Worm (Caenorhabditis elegans) whole organism, early embryonic: ENCODE results near the gene pfd-1.

ENCODE experiments used
- B0310.2 ChIP-seq: sonication (generic microtip); optimal IDR thresholded peaks from 2 replicates; lab custom pipeline; 2016; ENCODE audit warnings: mild to moderate bottlenecking, missing genetic modification characterization, missing compliant biosample characterization
- F13C5.2 ChIP-seq: sonication (generic microtip); optimal IDR thresholded peaks from 2 replicates; lab custom pipeline; 2017; ENCODE audit warnings: mild to moderate bottlenecking, missing genetic modification characterization, inconsistent platforms, missing compliant biosample characterization
- aly-1 ChIP-seq: sonication (generic microtip); optimal IDR thresholded peaks from 2 replicates; lab custom pipeline; 2016; ENCODE audit warnings: missing genetic modification characterization, missing compliant biosample characterization
- ama-1 ChIP-seq: fragments of 150-350 bp; optimal IDR thresholded peaks from 2 replicates; lab custom pipeline; 2014
- ceh-13 ChIP-seq: fragments of 200-800 bp; sonication (Bioruptor generic); optimal IDR thresholded peaks from 2 replicates; lab custom pipeline; 2018; ENCODE audit warnings: mild to moderate bottlenecking, missing genetic modification characterization, missing compliant biosample characterization
- ceh-36 ChIP-seq: sonication (generic microtip); optimal IDR thresholded peaks from 2 replicates; lab custom pipeline; 2016; ENCODE audit warnings: missing genetic modification characterization, inconsistent platforms, missing compliant biosample characterization
- ets-7 ChIP-seq: sonication (generic microtip); optimal IDR thresholded peaks from 2 replicates; lab custom pipeline; 2016; ENCODE audit warnings: missing genotype, missing genetic modification characterization, missing compliant biosample characterization
- flt-1 ChIP-seq: fragments of 200-800 bp; sonication (Bioruptor generic); IDR thresholded peaks from 2 replicates; pipeline ENCODE4 v1.3.6; 2022; ENCODE audit warnings: missing genetic modification characterization, missing compliant biosample characterization
- hmbx-1 ChIP-seq: sonication (generic microtip); optimal IDR thresholded peaks from 2 replicates; lab custom pipeline; 2016; ENCODE audit warnings: mild to moderate bottlenecking, missing genetic modification characterization, missing compliant biosample characterization
- hmg-4 ChIP-seq: fragments of 200-800 bp; sonication (Bioruptor generic); optimal IDR thresholded peaks from 2 replicates; lab custom pipeline; 2018; ENCODE audit warnings: mild to moderate bottlenecking, missing genetic modification characterization, missing compliant biosample characterization
- hnd-1 ChIP-seq: sonication (generic microtip); optimal IDR thresholded peaks from 2 replicates; lab custom pipeline; 2016; ENCODE audit warnings: missing genetic modification characterization, missing compliant biosample characterization
- pes-1 ChIP-seq: fragments of 200-800 bp; sonication (Bioruptor generic); IDR thresholded peaks from 2 replicates; pipeline ENCODE4 v1.3.6; 2022; ENCODE audit warnings: missing genetic modification reagents, missing genetic modification characterization, missing compliant biosample characterization
- scrt-1 ChIP-seq: fragments of 200-800 bp; sonication (Bioruptor generic); IDR thresholded peaks from 2 replicates; pipeline ENCODE4 v1.3.6; 2022; ENCODE audit warnings: missing genetic modification characterization, missing compliant biosample characterization
- sea-1 ChIP-seq: fragments of 200-800 bp; sonication (Bioruptor generic); conservative IDR thresholded peaks from 2 replicates; pipeline ENCODE4 v1.3.6; 2022; ENCODE audit warnings: missing genetic modification characterization, missing compliant biosample characterization
- tbx-11 ChIP-seq: fragments of 200-800 bp; sonication (Bioruptor generic); IDR thresholded peaks from 2 replicates; pipeline ENCODE4 v1.3.6; 2022; ENCODE audit warnings: missing genetic modification characterization, missing compliant biosample characterization
- tbx-37 ChIP-seq: fragments of 200-800 bp; sonication (Bioruptor generic); conservative IDR thresholded peaks from 2 replicates; pipeline ENCODE4 v1.3.6; 2022; ENCODE audit warnings: missing genetic modification reagents, missing genetic modification characterization, missing compliant biosample characterization
- tra-4 ChIP-seq: sonication (generic microtip); optimal IDR thresholded peaks from 2 replicates; lab custom pipeline; 2017; ENCODE audit warnings: missing genetic modification characterization, missing compliant biosample characterization

The pfd-1 gene

DNA sequence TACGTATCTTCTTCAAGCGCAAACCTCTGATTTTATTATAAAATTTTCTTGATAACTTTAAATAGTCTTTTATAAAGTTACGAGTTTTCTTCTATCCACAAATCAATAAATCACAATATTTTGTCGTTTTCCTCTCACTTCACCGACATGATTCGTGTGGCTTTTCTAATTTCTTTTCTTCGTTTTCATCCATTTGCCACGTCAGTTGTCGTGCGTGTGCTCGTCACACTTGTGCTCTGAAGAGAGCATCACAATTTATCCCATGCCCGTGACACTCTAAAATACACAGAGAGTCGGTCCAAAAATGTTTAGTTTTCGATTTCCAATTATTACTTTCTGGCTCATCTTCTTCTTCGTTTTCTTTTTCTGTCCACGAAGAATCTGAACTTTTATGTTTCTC, 38.0 kb upstream of the pfd-1 start:
- TF ChIP-seq tbx-11 (GFP tag; lab: Robert Waterston, UW), result no peak
- no peak for TF ChIP-seq sea-1 (GFP tag; lab: Robert Waterston, UW)
- no peak for TF ChIP-seq tbx-37 (GFP tag; lab: Robert Waterston, UW)
- TF ChIP-seq hmbx-1 (tag; lab: Kevin White, UChicago), result no peak
- no peak for TF ChIP-seq pes-1
- TF ChIP-seq B0310.2 (tag; lab: Kevin White, UChicago), result no peak
- TF ChIP-seq aly-1 (tag; lab: Kevin White, UChicago), result no peak
- TF ChIP-seq ama-1 (lab: Kevin White, UChicago), result no peak
- no peak for TF ChIP-seq tra-4 (tag; lab: Kevin White, UChicago)
- no peak for TF ChIP-seq hnd-1 (tag; lab: Kevin White, UChicago)
- TF ChIP-seq scrt-1, result no peak
- no peak for TF ChIP-seq ets-7
- no peak for TF ChIP-seq ceh-13 (GFP tag; lab: Kevin White, UChicago)
- no peak for TF ChIP-seq ceh-36 (tag; lab: Kevin White, UChicago)
- TF ChIP-seq F13C5.2, result no peak
- no peak for TF ChIP-seq flt-1 (GFP tag; lab: Robert Waterston, UW)
- no peak for TF ChIP-seq hmg-4 (GFP tag; lab: Kevin White, UChicago)

DNA sequence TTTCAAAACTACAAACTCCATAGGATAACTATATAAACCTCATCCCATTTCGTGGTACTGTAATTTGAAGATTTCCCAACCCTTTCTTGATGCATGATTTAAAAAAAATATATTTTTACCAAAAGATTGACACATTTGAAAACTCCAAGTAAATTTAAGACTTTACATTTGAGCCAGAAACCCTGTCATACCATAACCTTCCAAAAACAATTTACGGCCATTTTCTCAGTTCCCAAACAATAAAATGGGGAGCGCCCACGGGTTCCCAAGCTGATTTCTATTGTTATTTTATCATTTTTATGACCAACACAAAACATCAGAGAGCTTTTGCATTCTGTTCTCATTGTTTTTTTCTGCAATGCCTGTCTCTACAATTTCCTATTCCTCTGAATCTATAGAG, 37.3 kb upstream of the pfd-1 start, which contains the start of gene clc-9:
TSS of gene clc-9 (plus strand) at position 301 of the 400 bp plus-strand sequence.
- no peak for TF ChIP-seq F13C5.2
- TF ChIP-seq sea-1 (GFP tag; lab: Robert Waterston, UW), result no peak
- no peak for TF ChIP-seq hnd-1 (tag; lab: Kevin White, UChicago)
- TF ChIP-seq B0310.2 (tag; lab: Kevin White, UChicago), result no peak
- TF ChIP-seq aly-1 (tag; lab: Kevin White, UChicago), result no peak
- TF ChIP-seq ceh-13 (GFP tag; lab: Kevin White, UChicago), result no peak
- TF ChIP-seq flt-1 (GFP tag; lab: Robert Waterston, UW), result no peak
- TF ChIP-seq pes-1, result no peak
- TF ChIP-seq ama-1 (lab: Kevin White, UChicago), result no peak
- no peak for TF ChIP-seq ceh-36 (tag; lab: Kevin White, UChicago)
- no peak for TF ChIP-seq tbx-37 (GFP tag; lab: Robert Waterston, UW)
- TF ChIP-seq hmbx-1 (tag; lab: Kevin White, UChicago), result no peak
- TF ChIP-seq tbx-11 (GFP tag; lab: Robert Waterston, UW), result no peak
- no peak for TF ChIP-seq scrt-1
- TF ChIP-seq tra-4 (tag; lab: Kevin White, UChicago), result no peak
- no peak for TF ChIP-seq ets-7

DNA sequence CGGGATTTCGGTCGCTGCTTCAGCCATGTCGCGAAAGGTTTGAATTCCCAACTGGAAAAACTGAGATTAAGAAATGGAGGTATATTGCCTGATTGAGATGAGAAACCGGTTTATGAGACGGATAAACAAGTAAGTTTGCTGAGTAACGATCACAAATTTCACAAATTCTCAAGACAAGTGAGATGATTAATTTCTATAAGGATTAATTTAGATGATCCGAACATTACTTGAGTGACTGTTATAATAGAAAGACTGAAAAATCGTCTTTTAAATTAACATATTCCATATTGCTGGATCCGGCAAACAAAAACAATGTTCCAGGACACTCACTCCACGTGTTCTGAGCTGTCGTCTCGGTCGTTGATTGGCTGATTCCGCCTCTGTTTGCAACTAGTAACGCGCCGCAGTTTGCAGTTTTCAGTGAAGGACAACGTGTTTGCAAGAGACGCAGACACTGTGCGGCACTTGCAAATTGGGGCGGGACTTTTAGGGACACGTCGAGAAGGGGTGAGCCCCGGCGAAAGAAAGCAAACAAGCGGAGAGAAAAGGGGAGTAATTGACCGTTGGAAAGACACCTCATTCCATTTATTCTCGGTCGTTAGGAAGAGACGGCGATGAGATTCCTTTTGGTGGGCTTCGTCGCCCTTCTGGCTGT, 30.9 kb upstream of the pfd-1 start, which contains the start of the genes imp-2 and enpl-1:
TSS of gene imp-2 (minus strand) at position 51 of the 655 bp plus-strand sequence.
TSS of gene enpl-1 (plus strand) at position 462 of the 655 bp plus-strand sequence.
- peak; percentile 60 for TF ChIP-seq aly-1 (tag; lab: Kevin White, UChicago)
- no peak for TF ChIP-seq scrt-1
- no peak for TF ChIP-seq tra-4 (tag; lab: Kevin White, UChicago)
- peak; percentile 68 for TF ChIP-seq hmg-4 (GFP tag; lab: Kevin White, UChicago)
- no peak for TF ChIP-seq hmbx-1 (tag; lab: Kevin White, UChicago)
- no peak for TF ChIP-seq ets-7
- TF ChIP-seq flt-1 (GFP tag; lab: Robert Waterston, UW), result 0 out of 2 replicates have a peak, but pooled peaks have one; percentile 36
- TF ChIP-seq ceh-13 (GFP tag; lab: Kevin White, UChicago), result no peak
- no peak for TF ChIP-seq pes-1
- TF ChIP-seq F13C5.2, result peak; percentile 86

DNA sequence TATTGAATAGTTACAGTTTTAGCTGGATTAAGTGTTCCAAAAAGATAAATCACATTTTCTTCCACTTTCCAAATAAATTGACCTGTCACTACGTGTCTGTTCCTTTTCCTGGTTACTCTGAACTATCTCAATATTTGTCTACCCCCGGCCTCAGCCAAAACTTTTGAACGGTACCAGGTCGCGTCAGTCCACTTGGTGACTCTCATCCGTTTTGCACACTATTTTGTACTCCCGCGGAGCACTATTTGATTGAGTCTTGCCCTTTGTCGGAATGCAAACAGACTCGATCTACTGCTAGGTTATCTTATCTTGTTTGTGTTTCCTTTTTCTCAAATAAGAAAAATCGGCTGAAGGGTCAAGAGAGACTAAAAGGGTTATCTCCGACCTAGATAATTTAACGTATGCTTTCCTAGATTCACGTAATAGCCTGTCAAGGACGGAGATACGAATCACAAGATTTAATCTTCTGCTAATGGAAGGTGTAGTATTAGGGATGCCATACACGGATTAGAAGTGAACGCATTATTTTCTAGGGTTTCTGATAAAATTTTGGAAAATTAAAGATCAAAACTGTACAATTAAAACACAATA, 29.8 kb upstream of the pfd-1 start:
- TF ChIP-seq hmbx-1 (tag; lab: Kevin White, UChicago) (no peak), hmg-4 (GFP tag; lab: Kevin White, UChicago) (no peak), tra-4 (tag; lab: Kevin White, UChicago) (no peak), tbx-11 (GFP tag; lab: Robert Waterston, UW) (0 out of 2 replicates have a peak, but pooled peaks have one; percentile 51), hnd-1 (tag; lab: Kevin White, UChicago) (no peak)

DNA sequence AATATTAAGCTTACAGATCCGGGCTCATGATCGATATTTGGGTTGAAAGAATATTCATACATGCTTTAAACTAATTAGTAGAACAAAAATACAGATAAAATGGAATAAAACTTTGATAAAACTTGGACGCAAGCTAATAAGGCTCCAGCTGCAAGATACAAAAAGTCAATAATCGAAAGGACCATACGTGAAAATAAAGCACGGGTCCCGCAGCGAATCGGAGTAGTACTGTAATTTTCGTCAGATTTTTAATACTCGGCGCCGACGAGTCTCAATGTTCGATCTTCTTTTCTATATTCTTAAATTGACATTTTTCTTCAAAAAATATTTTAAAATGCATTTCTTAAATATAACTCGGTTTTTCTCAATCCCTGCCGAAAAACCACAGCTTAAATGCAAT, 25.2 kb upstream of the pfd-1 start, which contains the start of gene spo-11:
TSS of gene spo-11 (minus strand) at position 189 of the 400 bp plus-strand sequence.
- no peak for TF ChIP-seq hmg-4 (GFP tag; lab: Kevin White, UChicago)

DNA sequence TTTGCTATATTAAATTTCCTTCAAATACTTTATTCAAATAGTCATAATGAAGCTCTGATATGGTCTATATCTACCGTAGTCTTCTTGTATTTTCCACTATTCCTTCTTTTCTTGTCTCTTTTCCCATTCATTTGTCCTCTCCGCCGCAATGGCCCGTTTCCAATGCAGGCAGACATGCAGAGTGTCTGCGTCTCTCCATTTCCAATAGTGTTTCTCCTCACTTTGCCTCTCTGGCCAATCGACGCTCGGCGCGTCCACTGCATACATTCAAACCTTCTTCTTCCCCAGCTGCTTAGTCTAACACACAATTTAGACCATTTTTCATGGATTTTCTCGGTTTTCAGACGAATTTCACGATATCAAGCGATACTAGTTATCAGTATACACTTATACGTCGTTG, 24.7 kb upstream of the pfd-1 start:
- TF ChIP-seq aly-1 (tag; lab: Kevin White, UChicago) (no peak), ceh-36 (tag; lab: Kevin White, UChicago) (no peak), tbx-11 (GFP tag; lab: Robert Waterston, UW) (no peak), ets-7 (no peak), B0310.2 (tag; lab: Kevin White, UChicago) (no peak), F13C5.2 (peak; percentile 6)

DNA sequence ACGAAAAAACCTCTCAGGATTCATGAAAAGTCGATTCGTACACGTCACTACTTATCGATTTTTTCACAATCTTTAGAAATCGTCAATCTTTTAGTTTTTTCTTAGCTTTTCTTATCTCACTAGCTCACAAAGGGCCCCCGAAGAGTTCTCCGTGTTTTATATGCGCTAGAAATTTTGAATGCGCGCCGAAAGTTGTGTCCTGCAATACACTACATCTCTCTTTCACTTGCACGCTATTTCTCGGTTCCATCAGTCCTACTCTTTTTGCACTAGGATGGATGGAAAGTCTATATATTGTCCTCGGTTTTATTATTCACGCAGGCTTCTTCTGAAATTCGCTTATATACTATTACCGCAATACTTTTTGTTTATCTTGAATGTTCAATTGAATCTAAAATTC, 24.3 kb upstream of the pfd-1 start:
- TF ChIP-seq tra-4 (tag; lab: Kevin White, UChicago) (no peak), tbx-37 (GFP tag; lab: Robert Waterston, UW) (no peak), sea-1 (GFP tag; lab: Robert Waterston, UW) (no peak), ceh-13 (GFP tag; lab: Kevin White, UChicago) (no peak), pes-1 (no peak), scrt-1 (no peak), aly-1 (tag; lab: Kevin White, UChicago) (no peak), flt-1 (GFP tag; lab: Robert Waterston, UW) (no peak), hmg-4 (GFP tag; lab: Kevin White, UChicago) (no peak), F13C5.2 (no peak), B0310.2 (tag; lab: Kevin White, UChicago) (no peak), ceh-36 (tag; lab: Kevin White, UChicago) (no peak), hmbx-1 (tag; lab: Kevin White, UChicago) (no peak), tbx-11 (GFP tag; lab: Robert Waterston, UW) (no peak), ets-7 (no peak), hnd-1 (tag; lab: Kevin White, UChicago) (no peak), ama-1 (lab: Kevin White, UChicago) (no peak)
